ENCODE assay signal across 2 worm cellular contexts in genomic region chrII:11652125-11652524, ce11.
TF ChIP-seq lines count a peak whose summit lies in the region.

No protein-coding gene starts in this region.

TF ChIP-seq in whole organism, L4 larva, 104 proteins besides CTCF, POLR2A, EP300 and RAD21:
- TF ChIP-seq nhr-77 (tag; optimal IDR thresholded peaks at IDR 0.05; lab: Kevin White, UChicago), result no peak
- TF ChIP-seq F10B5.3 (tag; optimal IDR thresholded peaks at IDR 0.05; lab: Kevin White, UChicago), result no peak
- peak; percentile 87 for TF ChIP-seq set-16 (GFP tag; IDR thresholded peaks at IDR 0.05; lab: Robert Waterston, UW)

TF ChIP-seq in whole organism, young adult, 124 proteins besides CTCF, POLR2A, EP300 and RAD21:
- TF ChIP-seq efl-1 (GFP tag; optimal IDR thresholded peaks at IDR 0.05; lab: Kevin White, UChicago), result no peak
- TF ChIP-seq sea-2 (GFP tag; IDR thresholded peaks at IDR 0.05; lab: Robert Waterston, UW), result no peak
- TF ChIP-seq die-1 (tag; optimal IDR thresholded peaks at IDR 0.05; lab: Kevin White, UChicago), result no peak
- peak; percentile 82 for TF ChIP-seq zfh-2 (GFP tag; conservative IDR thresholded peaks at IDR 0.05; lab: Robert Waterston, UW)
- TF ChIP-seq F52B5.7 (tag; optimal IDR thresholded peaks at IDR 0.05; lab: Kevin White, UChicago), result peak; percentile 28
- TF ChIP-seq ekl-4 (GFP tag; IDR thresholded peaks at IDR 0.05; lab: Robert Waterston, UW), result peak; percentile 60; the same call in 1 of the 2 replicates
- peak; percentile 74; the same call in 1 of the 2 replicates for TF ChIP-seq egrh-3 (GFP tag; IDR thresholded peaks at IDR 0.05; lab: Robert Waterston, UW)
- 0 out of 2 replicates have a peak, but pooled peaks have one; percentile 36 for TF ChIP-seq Y53G8AR.9 (GFP tag; conservative IDR thresholded peaks at IDR 0.05; lab: Robert Waterston, UW)
- TF ChIP-seq mcd-1 (GFP tag; IDR thresholded peaks at IDR 0.05; lab: Robert Waterston, UW), result peak; percentile 10; the same call in 1 of the 2 replicates
- no peak for TF ChIP-seq lir-1 (GFP tag; conservative IDR thresholded peaks at IDR 0.05; lab: Robert Waterston, UW)
TF ChIP-seq in whole organism, young adult: peak in this region for 6.
